Worm (Caenorhabditis elegans): Measurements from ENCODE around the gene T23B5.4.

ce11 chrIV:12721106-12721505, 46.3 kb downstream of the T23B5.4 start, which contains the start of gene T23F6.2:
- no peak for TF ChIP-seq hmbx-1 (tag; optimal IDR thresholded peaks at IDR 0.05)
- no peak for TF ChIP-seq ceh-13 (GFP tag; optimal IDR thresholded peaks at IDR 0.05)

All from whole organism, early embryonic.